Worm (Caenorhabditis elegans) whole organism, late embryonic: ENCODE results near the gene ucr-2.3.

ENCODE experiments used
- ceh-6 ChIP-seq: fragments of 200-800 bp; sonication (Bioruptor generic); optimal IDR thresholded peaks from 2 replicates; lab custom pipeline; 2018; ENCODE audit warnings: mild to moderate bottlenecking, missing genetic modification characterization, missing compliant biosample characterization
- ceh-9 ChIP-seq: sonication (generic microtip); optimal IDR thresholded peaks from 2 replicates; lab custom pipeline; 2016; ENCODE audit warnings: mild to moderate bottlenecking, missing genetic modification characterization, inconsistent platforms, missing compliant biosample characterization
- elt-2 ChIP-seq: sonication (generic microtip); optimal IDR thresholded peaks from 2 replicates; lab custom pipeline; 2016; ENCODE audit warnings: missing genetic modification reagents, missing genetic modification characterization, missing compliant biosample characterization
- eyg-1 ChIP-seq: sonication (generic microtip); optimal IDR thresholded peaks from 2 replicates; lab custom pipeline; 2016; ENCODE audit warnings: missing genotype, missing genetic modification characterization, missing compliant biosample characterization
- fkh-10 ChIP-seq: fragments of 150-350 bp; optimal IDR thresholded peaks from 2 replicates; lab custom pipeline; 2014; ENCODE audit warnings: missing biosample characterization, missing genetic modification reagents, missing genetic modification characterization
- gmeb-2 ChIP-seq: sonication (generic microtip); optimal IDR thresholded peaks from 2 replicates; lab custom pipeline; 2016; ENCODE audit warnings: missing genetic modification characterization, inconsistent platforms, missing compliant biosample characterization
- lim-6 ChIP-seq: sonication (generic microtip); optimal IDR thresholded peaks from 2 replicates; lab custom pipeline; 2016; ENCODE audit warnings: missing genetic modification characterization, missing compliant biosample characterization
- lin-11 ChIP-seq: fragments of 200-800 bp; sonication (Bioruptor generic); optimal IDR thresholded peaks from 2 replicates; lab custom pipeline; 2018; ENCODE audit warnings: mild to moderate bottlenecking, missing genetic modification characterization, missing compliant biosample characterization
- nfya-1 ChIP-seq: sonication (generic microtip); optimal IDR thresholded peaks from 2 replicates; lab custom pipeline; 2017; ENCODE audit warnings: missing genetic modification characterization, mild to moderate bottlenecking, missing compliant biosample characterization, antibody characterized with exemption, moderate library complexity
- nhr-11 ChIP-seq: fragments of 150-350 bp; optimal IDR thresholded peaks from 2 replicates; lab custom pipeline; 2014; ENCODE audit warnings: missing biosample characterization, missing genetic modification characterization
- npax-4 ChIP-seq: sonication (generic microtip); optimal IDR thresholded peaks from 2 replicates; lab custom pipeline; 2016; ENCODE audit warnings: missing genetic modification characterization, missing compliant biosample characterization
- pha-4 ChIP-seq: fragments of 150-350 bp; optimal IDR thresholded peaks from 2 replicates; lab custom pipeline; 2018; ENCODE audit warnings: missing biosample characterization, missing genetic modification reagents, missing genetic modification characterization
- pros-1 ChIP-seq: fragments of 150-350 bp; optimal IDR thresholded peaks from 2 replicates; lab custom pipeline; 2014; ENCODE audit warnings: missing biosample characterization, missing genetic modification reagents, missing genetic modification characterization
- tbx-2 ChIP-seq: sonication (generic microtip); optimal IDR thresholded peaks from 2 replicates; lab custom pipeline; 2016; ENCODE audit warnings: missing genetic modification characterization, missing compliant biosample characterization

- TF ChIP-seq fkh-10 (GFP tag; lab: Kevin White, UChicago) (no peak), tbx-2 (tag; lab: Kevin White, UChicago) (no peak), elt-2 (tag; lab: Kevin White, UChicago) (no peak), npax-4 (no peak), ceh-6 (GFP tag; lab: Kevin White, UChicago) (no peak), nhr-11 (tag; lab: Kevin White, UChicago) (no peak), nfya-1 (no peak), lim-6 (tag; lab: Kevin White, UChicago) (no peak), eyg-1 (tag; lab: Kevin White, UChicago) (no peak), pros-1 (tag; lab: Kevin White, UChicago) (no peak), pha-4 (no peak), lin-11 (tag; lab: Kevin White, UChicago) (no peak), gmeb-2 (tag; lab: Kevin White, UChicago) (no peak), ceh-9 (tag; lab: Kevin White, UChicago) (no peak)
These were observed 21.5 kb downstream of the ucr-2.3 start, which contains the start of gene sucl-2 for ce11 chrIII:901148-901547.
